Worm (Caenorhabditis elegans): ENCODE data around the gene vps-60.
A peak's percentile ranks its signal among the peaks of the same experiment; 100 is the strongest.

DNA sequence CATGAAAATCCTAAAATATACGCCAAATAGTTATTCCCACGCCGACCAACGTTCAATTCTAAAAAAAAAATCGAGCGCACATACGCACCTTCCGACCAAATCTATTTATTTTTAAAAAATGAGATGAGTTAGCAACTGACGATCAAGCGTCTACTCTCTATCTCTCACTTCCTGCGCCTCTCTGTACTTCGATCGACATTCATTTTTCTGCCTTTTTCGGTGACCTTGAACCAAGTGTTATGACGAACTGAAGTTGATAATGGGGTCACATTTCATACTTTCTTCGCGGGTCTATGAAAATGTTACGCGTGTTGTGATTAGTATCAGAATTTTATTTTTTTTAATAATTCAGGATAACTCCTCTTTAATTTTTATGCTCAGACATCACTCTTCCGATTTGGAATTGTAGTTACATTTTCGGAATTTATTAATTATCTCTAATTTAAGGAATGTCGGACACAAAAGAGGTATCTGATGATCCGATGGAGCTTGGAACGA, 1.5 kb upstream of the vps-60 start, which contains the start of gene smk-1:
- no peak for TF ChIP-seq lsy-2 (tag; optimal IDR thresholded peaks at IDR 0.05)
- no peak for TF ChIP-seq lin-13 (GFP tag; optimal IDR thresholded peaks at IDR 0.05)
- no peak for TF ChIP-seq nhr-77 (tag; optimal IDR thresholded peaks at IDR 0.05)
- TF ChIP-seq nhr-11 (tag; optimal IDR thresholded peaks at IDR 0.05): no peak
- TF ChIP-seq ztf-11 (tag; optimal IDR thresholded peaks at IDR 0.05): no peak
- TF ChIP-seq unc-62 (GFP tag; optimal IDR thresholded peaks at IDR 0.05): no peak
- TF ChIP-seq C34F6.9 (tag; optimal IDR thresholded peaks at IDR 0.05): peak; percentile 22
- no peak for TF ChIP-seq mdl-1 (tag; optimal IDR thresholded peaks at IDR 0.05)
- no peak for TF ChIP-seq skn-1 (tag; optimal IDR thresholded peaks at IDR 0.05)
